Worm (Caenorhabditis elegans) whole organism, young adult: ENCODE results near the gene C44B7.7.

Source experiments
- B0336.3 ChIP-seq: fragments of 200-800 bp; sonication (Bioruptor generic); IDR thresholded peaks from 2 replicates; pipeline ENCODE4 v1.3.6; 2022; ENCODE audit warnings: missing genetic modification characterization, missing compliant biosample characterization
- C06A6.2 ChIP-seq: fragments of 200-800 bp; sonication (Bioruptor generic); conservative IDR thresholded peaks from 2 replicates; pipeline ENCODE4 v1.3.6; 2022; ENCODE audit warnings: missing genetic modification characterization, missing compliant biosample characterization
- F10E7.11 ChIP-seq: sonication (generic microtip); optimal IDR thresholded peaks from 2 replicates; lab custom pipeline; 2017; ENCODE audit warnings: mild to moderate bottlenecking, missing genetic modification characterization, moderate library complexity, missing compliant biosample characterization
- F33H1.4 ChIP-seq: fragments of 200-800 bp; sonication (Bioruptor generic); IDR thresholded peaks from 2 replicates; pipeline ENCODE4 v1.3.6; 2022; ENCODE audit warnings: missing genetic modification reagents, missing genetic modification characterization, missing compliant biosample characterization
- F37B4.10 ChIP-seq: fragments of 200-800 bp; sonication (Bioruptor generic); IDR thresholded peaks from 2 replicates; pipeline ENCODE4 v1.3.6; 2022; ENCODE audit warnings: missing genetic modification characterization, missing compliant biosample characterization
- F49E8.2 ChIP-seq: sonication (generic microtip); optimal IDR thresholded peaks from 3 replicates; lab custom pipeline; 2017; ENCODE audit warnings: missing genetic modification characterization, mild to moderate bottlenecking, missing compliant biosample characterization, antibody characterized with exemption, moderate library complexity; ENCODE audit not compliant: insufficient read depth
- F52B5.7 ChIP-seq: sonication (generic microtip); optimal IDR thresholded peaks from 2 replicates; lab custom pipeline; 2016; ENCODE audit warnings: mild to moderate bottlenecking, missing genetic modification characterization, missing compliant biosample characterization
- K12H6.12 ChIP-seq: fragments of 200-800 bp; sonication (Bioruptor generic); optimal IDR thresholded peaks from 2 replicates; lab custom pipeline; 2018; ENCODE audit warnings: mild to moderate bottlenecking, missing genetic modification characterization, missing compliant biosample characterization
- ZK185.1 ChIP-seq: sonication (generic microtip); optimal IDR thresholded peaks from 2 replicates; lab custom pipeline; 2016; ENCODE audit warnings: mild to moderate bottlenecking, missing genetic modification characterization, missing compliant biosample characterization; ENCODE audit not compliant: poor library complexity, severe bottlenecking
- ama-1 ChIP-seq, 3 experiments: fragments of 150-350 bp in 1 of 3; sonication (generic microtip) in 2 of 3; optimal IDR thresholded peaks; 2 replicates each; lab custom pipeline; 2014 to 2018; ENCODE audit warnings: missing biosample characterization in 2 of 3, missing genetic modification characterization in 2 of 3, missing genetic modification reagents in 2 of 3
- cebp-1 ChIP-seq, 2 experiments: fragments of 200-800 bp in 1 of 2; sonication (Bioruptor generic) in 1 of 2; sonication (generic microtip) in 1 of 2; IDR thresholded peaks in 1 of 2; optimal IDR thresholded peaks in 1 of 2; 2 replicates each; pipeline versions ENCODE4 v1.3.6 to Lab custom; 2017 to 2022; ENCODE audit warnings: missing compliant biosample characterization in 2 of 2, missing genetic modification characterization in 2 of 2, mild to moderate bottlenecking in 1 of 2, missing genetic modification reagents in 1 of 2, moderate library complexity in 1 of 2
- cebp-2 ChIP-seq: fragments of 200-800 bp; sonication (Bioruptor generic); IDR thresholded peaks from 2 replicates; pipeline ENCODE4 v1.3.6; 2022; ENCODE audit warnings: missing genetic modification characterization, missing compliant biosample characterization
- ceh-91 ChIP-seq: fragments of 200-800 bp; sonication (Bioruptor generic); IDR thresholded peaks from 2 replicates; pipeline ENCODE4 v1.3.6; 2022; ENCODE audit warnings: missing genetic modification reagents, missing genetic modification characterization, missing compliant biosample characterization
- egl-18 ChIP-seq: fragments of 200-800 bp; sonication (Bioruptor generic); IDR thresholded peaks from 2 replicates; pipeline ENCODE4 v1.3.6; 2022; ENCODE audit warnings: missing genetic modification reagents, missing genetic modification characterization, missing compliant biosample characterization
- egl-44 ChIP-seq: fragments of 200-800 bp; sonication (Bioruptor generic); IDR thresholded peaks from 2 replicates; pipeline ENCODE4 v1.3.6; 2022; ENCODE audit warnings: missing genetic modification reagents, missing genetic modification characterization, missing compliant biosample characterization
- egrh-3 ChIP-seq: fragments of 200-800 bp; sonication (Bioruptor generic); IDR thresholded peaks from 2 replicates; pipeline ENCODE4 v1.3.6; 2022; ENCODE audit warnings: missing genetic modification reagents, missing genetic modification characterization, missing compliant biosample characterization
- fkh-3 ChIP-seq: sonication (generic microtip); optimal IDR thresholded peaks from 2 replicates; lab custom pipeline; 2016; ENCODE audit warnings: mild to moderate bottlenecking, missing genetic modification characterization, missing compliant biosample characterization
- him-1 ChIP-seq: sonication (generic microtip); optimal IDR thresholded peaks from 2 replicates; lab custom pipeline; 2016; ENCODE audit warnings: missing genotype, missing genetic modification reagents, missing genetic modification characterization, missing compliant biosample characterization
- hmg-1.2 ChIP-seq: fragments of 200-800 bp; sonication (Bioruptor generic); IDR thresholded peaks from 2 replicates; pipeline ENCODE4 v1.3.6; 2022; ENCODE audit warnings: missing genetic modification reagents, missing genetic modification characterization, missing compliant biosample characterization
- hrde-1 ChIP-seq: sonication (generic microtip); optimal IDR thresholded peaks from 2 replicates; lab custom pipeline; 2016; ENCODE audit warnings: missing genetic modification characterization, mild to moderate bottlenecking, missing compliant biosample characterization, moderate library complexity, missing genotype, missing genetic modification reagents, borderline replicate concordance
- lin-26 ChIP-seq: fragments of 200-800 bp; sonication (Bioruptor generic); IDR thresholded peaks from 2 replicates; pipeline ENCODE4 v1.3.6; 2022; ENCODE audit warnings: missing genetic modification reagents, missing genetic modification characterization, missing compliant biosample characterization
- lin-35 ChIP-seq, 3 experiments: fragments of 150-350 bp in 2 of 3; sonication (generic microtip) in 1 of 3; optimal IDR thresholded peaks; 2 replicates each; lab custom pipeline; 2014 to 2018; ENCODE audit warnings: missing biosample characterization in 3 of 3, missing genetic modification characterization in 3 of 3, missing genetic modification reagents in 3 of 3
- lin-40 ChIP-seq: sonication (generic microtip); optimal IDR thresholded peaks from 2 replicates; lab custom pipeline; 2016; ENCODE audit warnings: missing genetic modification characterization, mild to moderate bottlenecking, missing compliant biosample characterization, missing genotype, missing genetic modification reagents
- lsl-1 ChIP-seq: fragments of 200-800 bp; sonication (Bioruptor generic); optimal IDR thresholded peaks from 2 replicates; lab custom pipeline; 2018; ENCODE audit warnings: mild to moderate bottlenecking, missing genetic modification characterization, moderate library complexity, missing compliant biosample characterization
- mcd-1 ChIP-seq: fragments of 200-800 bp; sonication (Bioruptor generic); IDR thresholded peaks from 2 replicates; pipeline ENCODE4 v1.3.6; 2022; ENCODE audit warnings: missing genetic modification reagents, missing genetic modification characterization, missing compliant biosample characterization
- mxl-1 ChIP-seq: sonication (generic microtip); optimal IDR thresholded peaks from 2 replicates; lab custom pipeline; 2016; ENCODE audit warnings: missing genetic modification characterization, missing compliant biosample characterization
- nfyb-1 ChIP-seq: fragments of 200-800 bp; sonication (Bioruptor generic); IDR thresholded peaks from 2 replicates; pipeline ENCODE4 v1.3.6; 2022; ENCODE audit warnings: missing genetic modification reagents, missing genetic modification characterization, missing compliant biosample characterization
- nhr-120 ChIP-seq: fragments of 200-800 bp; sonication (Bioruptor generic); IDR thresholded peaks from 2 replicates; pipeline ENCODE4 v1.3.6; 2022; ENCODE audit warnings: missing genetic modification characterization, missing compliant biosample characterization
- nhr-90 ChIP-seq: sonication (generic microtip); optimal IDR thresholded peaks from 2 replicates; lab custom pipeline; 2016; ENCODE audit warnings: missing genotype, mild to moderate bottlenecking, missing genetic modification characterization, missing compliant biosample characterization
- snpc-1.1 ChIP-seq: sonication (generic microtip); optimal IDR thresholded peaks from 2 replicates; lab custom pipeline; 2017; ENCODE audit warnings: missing genetic modification characterization, mild to moderate bottlenecking, missing compliant biosample characterization, antibody characterized with exemption, moderate library complexity, missing genotype, missing genetic modification reagents; ENCODE audit not compliant: insufficient read depth
- somi-1 ChIP-seq: fragments of 200-800 bp; sonication (Bioruptor generic); optimal IDR thresholded peaks from 2 replicates; lab custom pipeline; 2018; ENCODE audit warnings: mild to moderate bottlenecking, missing genetic modification characterization, missing compliant biosample characterization
- zim-3 ChIP-seq: sonication (generic microtip); optimal IDR thresholded peaks from 2 replicates; lab custom pipeline; 2017; ENCODE audit warnings: mild to moderate bottlenecking, missing genetic modification characterization, moderate library complexity, missing compliant biosample characterization
- ztf-6 ChIP-seq: fragments of 200-800 bp; sonication (Bioruptor generic); IDR thresholded peaks from 2 replicates; pipeline ENCODE4 v1.3.6; 2022; ENCODE audit warnings: missing genetic modification reagents, missing genetic modification characterization, missing compliant biosample characterization

C44B7.7 gene

DNA sequence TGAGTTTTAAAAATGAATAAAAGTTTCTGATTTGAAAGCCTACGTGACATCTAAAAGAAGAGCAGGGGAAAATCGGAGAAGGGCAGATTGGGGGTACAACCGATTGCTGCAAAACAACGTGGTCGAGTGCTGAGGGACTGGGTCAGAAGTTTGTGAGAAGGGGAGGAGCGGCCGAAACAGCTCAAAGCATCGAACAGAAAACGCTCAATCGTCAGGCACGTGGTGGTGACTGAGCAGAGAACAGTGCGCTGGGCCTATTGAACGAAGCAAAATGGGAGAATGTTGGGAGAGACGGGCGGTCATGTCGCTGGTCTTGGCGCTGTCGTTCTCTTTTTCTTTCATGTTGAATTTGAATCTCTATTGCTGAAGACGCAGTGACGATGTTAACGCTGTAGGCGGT is 11.2 kb upstream of the C44B7.7 start (continued):
- TF ChIP-seq lin-35 (GFP tag; optimal IDR thresholded peaks at IDR 0.05; lab: Kevin White, UChicago) (peak in 1 of 3 experiments; percentile 49), mxl-1 (tag; lab: Kevin White, UChicago) (peak; percentile 1), K12H6.12 (tag; lab: Kevin White, UChicago) (peak; percentile 84), lsl-1 (no peak), egrh-3 (GFP tag; lab: Robert Waterston, UW) (peak; percentile 60)

DNA sequence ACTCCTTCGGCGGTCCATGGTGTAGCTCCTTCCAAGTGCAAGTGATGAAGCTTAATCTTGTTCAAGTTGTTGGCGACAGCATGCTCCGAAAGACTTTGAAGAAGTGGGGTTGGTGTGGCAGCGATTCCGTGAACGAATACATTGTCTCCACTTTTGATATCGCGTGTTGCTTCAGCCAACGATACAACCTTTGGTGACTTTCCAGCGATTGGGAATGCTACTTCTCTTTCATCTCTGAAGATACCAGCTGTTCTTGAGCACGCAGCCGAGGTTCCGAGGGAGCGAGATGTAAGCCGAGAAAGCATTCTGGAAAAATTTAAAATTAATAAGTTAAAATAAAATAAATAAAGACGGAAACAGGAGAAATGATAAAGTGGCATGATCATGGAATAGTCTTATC is 10.1 kb upstream of the C44B7.7 start, which contains the start of gene acer-1:
Gene acer-1 (minus strand): TSS at position 306 of the 400 bp plus-strand sequence.
- TF ChIP-seq nfyb-1 (GFP tag; lab: Robert Waterston, UW) (peak; percentile 8; the same call in 1 of the 2 replicates), F52B5.7 (tag; lab: Kevin White, UChicago) (peak; percentile 26), cebp-1 (GFP tag; IDR thresholded peaks at IDR 0.05; lab: Robert Waterston, UW) (no peak), cebp-1 (tag; optimal IDR thresholded peaks at IDR 0.05; lab: Kevin White, UChicago) (peak; percentile 1), zim-3 (tag; lab: Kevin White, UChicago) (peak; percentile 53), ama-1 (optimal IDR thresholded peaks at IDR 0.05; lab: Kevin White, UChicago) (peak; percentile 88), ama-1 (GFP tag; optimal IDR thresholded peaks at IDR 0.05; lab: Kevin White, UChicago) (no peak), mcd-1 (GFP tag; lab: Robert Waterston, UW) (0 out of 2 replicates have a peak, but pooled peaks have one; percentile 16), F49E8.2 (tag; lab: Kevin White, UChicago) (no peak), F10E7.11 (tag; lab: Kevin White, UChicago) (peak; percentile 9), ztf-6 (GFP tag; lab: Robert Waterston, UW) (no peak), cebp-2 (GFP tag; lab: Robert Waterston, UW) (0 out of 2 replicates have a peak, but pooled peaks have one; percentile 6)

DNA sequence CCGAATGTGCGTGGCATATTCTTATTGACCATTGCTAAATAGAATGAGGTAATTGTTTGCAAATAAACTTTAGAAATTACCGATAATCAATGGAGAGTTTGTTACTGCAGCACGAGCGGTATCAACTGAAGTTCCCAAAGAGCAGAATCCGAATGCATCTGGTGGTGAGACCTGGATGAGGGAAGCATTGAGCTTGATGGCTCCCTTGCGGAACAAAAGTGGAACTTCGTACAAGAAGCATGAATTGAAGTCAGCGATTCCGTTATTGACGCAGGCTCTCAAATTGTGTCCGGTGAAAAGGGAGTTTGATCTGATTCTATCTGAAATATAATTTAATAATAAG is 9.6 kb upstream of the C44B7.7 start:
- TF ChIP-seq nfyb-1 (GFP tag; lab: Robert Waterston, UW): peak; percentile 46; the same call in 1 of the 2 replicates
- 0 out of 2 replicates have a peak, but pooled peaks have one; percentile 70 for TF ChIP-seq F37B4.10
- no peak for TF ChIP-seq lin-40 (tag; lab: Kevin White, UChicago)
- no peak for TF ChIP-seq F33H1.4 (GFP tag; lab: Robert Waterston, UW)
- no peak for TF ChIP-seq snpc-1.1 (tag; lab: Kevin White, UChicago)
- no peak for TF ChIP-seq lin-26 (GFP tag; lab: Robert Waterston, UW)
- TF ChIP-seq somi-1: peak; percentile 43
- no peak for TF ChIP-seq him-1 (tag; lab: Kevin White, UChicago)
- TF ChIP-seq fkh-3: peak; percentile 33
- no peak for TF ChIP-seq egl-44 (GFP tag; lab: Robert Waterston, UW)
- no peak for TF ChIP-seq nhr-90 (tag; lab: Kevin White, UChicago)
- TF ChIP-seq C06A6.2 (GFP tag; lab: Robert Waterston, UW): 0 out of 2 replicates have a peak, but pooled peaks have one; percentile 12
- peak; percentile 94 for TF ChIP-seq ama-1 (optimal IDR thresholded peaks at IDR 0.05; lab: Kevin White, UChicago)
- TF ChIP-seq ama-1 (GFP tag; optimal IDR thresholded peaks at IDR 0.05; lab: Kevin White, UChicago): no peak
- no peak for TF ChIP-seq egl-18
- no peak for TF ChIP-seq lin-35 (GFP tag; optimal IDR thresholded peaks at IDR 0.05; lab: Kevin White, UChicago)
- TF ChIP-seq nhr-120 (GFP tag; lab: Robert Waterston, UW): no peak

DNA sequence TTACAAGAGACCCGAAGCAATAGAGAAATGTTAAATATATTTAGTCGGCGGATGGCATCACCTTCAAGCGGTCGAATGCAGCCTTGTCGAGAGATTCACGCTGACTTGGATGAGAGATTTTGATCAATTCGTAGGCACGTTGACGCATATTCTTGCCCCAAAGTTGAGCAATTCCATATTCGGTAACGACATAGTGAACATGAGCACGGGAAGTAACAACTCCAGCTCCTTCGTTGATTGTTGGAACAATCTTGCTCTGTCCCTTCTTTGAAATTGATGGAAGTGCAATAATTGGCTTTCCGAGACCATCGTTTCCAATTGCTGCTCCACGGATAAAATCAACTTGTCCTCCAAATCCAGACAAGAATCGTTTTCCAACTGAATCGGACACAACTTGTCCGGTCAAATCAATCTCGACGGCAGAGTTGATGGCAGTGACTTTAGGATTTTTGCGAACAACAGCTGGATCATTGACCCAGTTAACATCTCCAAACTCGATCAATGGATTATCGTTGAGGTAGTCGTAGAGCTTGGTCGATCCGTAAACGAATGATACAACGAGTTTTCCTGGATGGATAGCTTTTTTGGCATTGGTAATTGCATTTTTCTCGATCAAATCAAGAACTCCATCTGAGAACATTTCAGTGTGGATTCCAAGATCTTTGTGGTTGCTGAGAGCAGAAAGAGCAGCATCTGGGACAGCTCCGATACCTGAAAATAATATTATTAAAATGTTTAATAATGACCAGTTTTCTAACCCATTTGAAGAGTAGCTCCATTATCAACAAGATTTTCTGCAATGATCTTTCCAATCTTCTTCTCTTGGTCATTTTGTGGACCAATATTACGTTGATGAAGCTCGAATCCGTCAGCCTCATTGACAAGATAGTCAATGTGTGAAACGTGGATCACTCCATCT is 9.0 kb upstream of the C44B7.7 start:
- TF ChIP-seq cebp-1 (GFP tag; IDR thresholded peaks at IDR 0.05; lab: Robert Waterston, UW) (no peak), cebp-1 (tag; optimal IDR thresholded peaks at IDR 0.05; lab: Kevin White, UChicago) (no peak), B0336.3 (GFP tag; lab: Robert Waterston, UW) (0 out of 2 replicates have a peak, but pooled peaks have one; percentile 39), ZK185.1 (tag; lab: Kevin White, UChicago) (peak; percentile 33), ceh-91 (no peak), lin-35 (GFP tag; optimal IDR thresholded peaks at IDR 0.05; lab: Kevin White, UChicago) (peak in 1 of 3 experiments; percentile 46), ama-1 (optimal IDR thresholded peaks at IDR 0.05; lab: Kevin White, UChicago) (peak; percentile 88), ama-1 (GFP tag; optimal IDR thresholded peaks at IDR 0.05; lab: Kevin White, UChicago) (no peak), hmg-1.2 (0 out of 2 replicates have a peak, but pooled peaks have one; percentile 4), hrde-1 (tag; lab: Kevin White, UChicago) (no peak)
